Worm (Caenorhabditis elegans) whole organism, L2 larva: ENCODE results near the gene F39D8.3.

ENCODE experiments used
- ZK546.5 ChIP-seq: sonication (generic microtip); optimal IDR thresholded peaks from 2 replicates; lab custom pipeline; 2017; ENCODE audit warnings: missing biosample characterization, missing genetic modification characterization
- ceh-82 ChIP-seq: fragments of 150-350 bp; optimal IDR thresholded peaks from 2 replicates; lab custom pipeline; 2014; ENCODE audit warnings: missing biosample characterization, missing genetic modification characterization
- fos-1 ChIP-seq: fragments of 150-350 bp; optimal IDR thresholded peaks from 2 replicates; lab custom pipeline; 2014; ENCODE audit warnings: missing biosample characterization, missing genetic modification characterization
- lin-13 ChIP-seq: fragments of 150-350 bp; optimal IDR thresholded peaks from 2 replicates; lab custom pipeline; 2014; ENCODE audit warnings: missing biosample characterization, missing genetic modification reagents, missing genetic modification characterization
- lin-39 ChIP-seq: fragments of 150-350 bp; optimal IDR thresholded peaks from 2 replicates; lab custom pipeline; 2014; ENCODE audit warnings: missing biosample characterization, missing genetic modification reagents, missing genetic modification characterization
- lsy-2 ChIP-seq, 2 experiments: fragments of 150-350 bp in 1 of 2; sonication (generic microtip) in 1 of 2; optimal IDR thresholded peaks; 2 replicates each; lab custom pipeline; 2014 to 2017; ENCODE audit warnings: missing biosample characterization in 2 of 2, missing genetic modification characterization in 2 of 2
- nhr-6 ChIP-seq: fragments of 150-350 bp; optimal IDR thresholded peaks from 2 replicates; lab custom pipeline; 2014; ENCODE audit warnings: missing biosample characterization, missing genetic modification characterization
- nhr-77 ChIP-seq: fragments of 150-350 bp; optimal IDR thresholded peaks from 2 replicates; lab custom pipeline; 2014; ENCODE audit warnings: missing biosample characterization, missing genetic modification characterization
- sem-4 ChIP-seq: fragments of 150-350 bp; optimal IDR thresholded peaks from 2 replicates; lab custom pipeline; 2014; ENCODE audit warnings: missing biosample characterization, missing genetic modification reagents, missing genetic modification characterization
- skn-1 ChIP-seq: sonication (generic microtip); optimal IDR thresholded peaks from 2 replicates; lab custom pipeline; 2017; ENCODE audit warnings: missing biosample characterization, missing genetic modification characterization
- snpc-4 ChIP-seq: fragments of 150-350 bp; optimal IDR thresholded peaks from 2 replicates; lab custom pipeline; 2014; ENCODE audit warnings: missing biosample characterization, missing genetic modification characterization
- unc-62 ChIP-seq: fragments of 150-350 bp; optimal IDR thresholded peaks from 2 replicates; lab custom pipeline; 2014; ENCODE audit warnings: missing biosample characterization, missing genetic modification reagents, missing genetic modification characterization
- ztf-4 ChIP-seq: fragments of 150-350 bp; optimal IDR thresholded peaks from 2 replicates; lab custom pipeline; 2014; ENCODE audit warnings: missing biosample characterization, missing genetic modification characterization

DNA sequence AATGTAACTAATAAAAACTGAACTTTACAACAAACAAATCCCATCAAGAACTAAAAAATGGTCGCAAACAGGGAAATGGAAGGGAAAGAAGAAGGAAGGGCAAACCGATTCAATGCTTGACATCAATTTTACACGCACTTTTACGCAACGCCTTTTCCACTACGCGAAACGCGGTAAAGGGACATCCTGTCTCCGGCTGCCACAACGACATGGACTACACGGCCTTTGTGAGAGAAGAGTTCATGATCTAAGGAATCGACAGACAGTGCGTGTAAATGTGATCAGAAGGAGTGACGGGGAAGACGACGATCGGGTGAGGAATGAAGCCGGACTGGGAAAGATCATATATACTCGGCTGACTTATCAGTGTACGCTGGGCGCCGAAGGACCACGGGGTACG lies 40.3 kb upstream of the F39D8.3 start:
- TF ChIP-seq ZK546.5 (tag; lab: Kevin White, UChicago) (no peak), lin-13 (no peak), fos-1 (tag; lab: Kevin White, UChicago) (no peak), ceh-82 (no peak), lsy-2 (tag; optimal IDR thresholded peaks at IDR 0.05; lab: Kevin White, UChicago) (no peak), skn-1 (no peak), unc-62 (no peak), ztf-4 (no peak), sem-4 (tag; lab: Kevin White, UChicago) (no peak), nhr-6 (tag; lab: Kevin White, UChicago) (no peak), nhr-77 (tag; lab: Kevin White, UChicago) (no peak), snpc-4 (tag; lab: Kevin White, UChicago) (no peak), lin-39 (tag; lab: Kevin White, UChicago) (no peak)
